Fruit fly (Drosophila melanogaster) whole organism, embryonic: ENCODE results near the gene ND-B18.

Experiments used
- BEAF-32 ChIP-seq: fragments of 200-800 bp; sonication (Bioruptor generic); optimal IDR thresholded peaks from 3 replicates; lab custom pipeline; 2017; ENCODE audit warnings: missing biosample characterization, missing genetic modification characterization, mild to moderate bottlenecking, moderate library complexity, missing genetic modification reagents
- CG11695 ChIP-seq: fragments of 200-800 bp; sonication (Bioruptor generic); IDR thresholded peaks from 3 replicates; pipeline ENCODE4 v1.3.6; 2022; ENCODE audit warnings: missing biosample characterization, missing genetic modification characterization
- CG15514 ChIP-seq: fragments of 200-800 bp; sonication (Bioruptor generic); optimal IDR thresholded peaks from 3 replicates; lab custom pipeline; 2017; ENCODE audit warnings: missing biosample characterization, missing genetic modification characterization, mild to moderate bottlenecking, moderate library complexity, missing genetic modification reagents
- CG15696 ChIP-seq: fragments of 200-800 bp; sonication (Bioruptor generic); optimal IDR thresholded peaks from 2 replicates; lab custom pipeline; 2019; ENCODE audit warnings: missing biosample characterization, mild to moderate bottlenecking, missing genetic modification characterization, moderate library complexity
- CG16863 ChIP-seq: fragments of 200-800 bp; sonication (Bioruptor generic); optimal IDR thresholded peaks from 3 replicates; lab custom pipeline; 2016; ENCODE audit warnings: missing biosample characterization, missing genetic modification characterization
- CG17612 ChIP-seq: fragments of 200-800 bp; sonication (Bioruptor generic); IDR thresholded peaks from 2 replicates; pipeline ENCODE4 v1.3.6; 2022; ENCODE audit warnings: missing biosample characterization, missing genetic modification characterization
- CG17912 ChIP-seq: fragments of 200-800 bp; sonication (Bioruptor generic); optimal IDR thresholded peaks from 2 replicates; lab custom pipeline; 2018; ENCODE audit warnings: missing biosample characterization, mild to moderate bottlenecking, missing genetic modification characterization
- CG3065 ChIP-seq: fragments of 200-800 bp; sonication (Bioruptor generic); optimal IDR thresholded peaks from 2 replicates; lab custom pipeline; 2016; ENCODE audit warnings: missing biosample characterization, missing genetic modification characterization
- CG32532 ChIP-seq: fragments of 200-800 bp; sonication (Bioruptor generic); IDR thresholded peaks from 2 replicates; pipeline ENCODE4 v1.3.6; 2022; ENCODE audit warnings: missing biosample characterization, missing genetic modification characterization
- CG3281 ChIP-seq: fragments of 200-800 bp; sonication (Bioruptor generic); optimal IDR thresholded peaks from 3 replicates; lab custom pipeline; 2017; ENCODE audit warnings: missing biosample characterization, mild to moderate bottlenecking, missing genetic modification characterization
- CG33213 ChIP-seq: fragments of 200-800 bp; sonication (Bioruptor generic); optimal IDR thresholded peaks from 3 replicates; lab custom pipeline; 2016; ENCODE audit warnings: missing biosample characterization, missing genetic modification characterization
- CG43689 ChIP-seq: fragments of 200-800 bp; sonication (Bioruptor generic); IDR thresholded peaks from 2 replicates; pipeline ENCODE4 v1.3.6; 2022; ENCODE audit warnings: missing biosample characterization, missing genetic modification characterization
- CG6272 ChIP-seq: fragments of 200-800 bp; sonication (Bioruptor generic); IDR thresholded peaks from 2 replicates; pipeline ENCODE4 v1.3.6; 2022; ENCODE audit warnings: missing biosample characterization, missing genetic modification characterization
- CG6654 ChIP-seq: fragments of 200-800 bp; sonication (Bioruptor generic); optimal IDR thresholded peaks from 2 replicates; lab custom pipeline; 2017; ENCODE audit warnings: missing biosample characterization, mild to moderate bottlenecking, missing genetic modification characterization
- CG7963 ChIP-seq: fragments of 200-800 bp; sonication (Bioruptor generic); IDR thresholded peaks from 3 replicates; pipeline ENCODE4 v1.3.6; 2022; ENCODE audit warnings: missing biosample characterization, missing genetic modification characterization; ENCODE audit not compliant: partially characterized antibody
- CG8290 ChIP-seq, 3 experiments: fragments of 200-800 bp; sonication (Bioruptor generic); optimal IDR thresholded peaks; 2 replicates each; lab custom pipeline; 2016 to 2019; ENCODE audit warnings: missing biosample characterization in 3 of 3, missing genetic modification characterization in 3 of 3, mild to moderate bottlenecking in 2 of 3, moderate library complexity in 1 of 3
- CG9727 ChIP-seq: fragments of 200-800 bp; sonication (Bioruptor generic); optimal IDR thresholded peaks from 3 replicates; lab custom pipeline; 2017; ENCODE audit warnings: missing biosample characterization, mild to moderate bottlenecking, missing genetic modification characterization
- CG9797 ChIP-seq: fragments of 200-800 bp; sonication (Bioruptor generic); optimal IDR thresholded peaks from 3 replicates; lab custom pipeline; 2018; ENCODE audit warnings: missing biosample characterization, mild to moderate bottlenecking, missing genetic modification characterization
- CG9932 ChIP-seq: fragments of 200-800 bp; sonication (Bioruptor generic); IDR thresholded peaks from 2 replicates; pipeline ENCODE4 v1.3.6; 2022; ENCODE audit warnings: missing biosample characterization, missing genetic modification characterization
- E2f2 ChIP-seq: fragments of 200-800 bp; sonication (Bioruptor generic); IDR thresholded peaks from 2 replicates; pipeline ENCODE4 v1.3.6; 2022; ENCODE audit warnings: missing biosample characterization, missing genetic modification characterization
- Hand ChIP-seq: fragments of 200-800 bp; sonication (Bioruptor generic); optimal IDR thresholded peaks from 2 replicates; lab custom pipeline; 2017; ENCODE audit warnings: mild to moderate bottlenecking, missing biosample characterization, missing genetic modification reagents, missing genetic modification characterization
- Lhr ChIP-seq: fragments of 200-800 bp; sonication (Bioruptor generic); optimal IDR thresholded peaks from 3 replicates; lab custom pipeline; 2017; ENCODE audit warnings: mild to moderate bottlenecking, missing biosample characterization, missing genetic modification reagents, missing genetic modification characterization
- MTF-1 ChIP-seq: fragments of 200-800 bp; sonication (Bioruptor generic); optimal IDR thresholded peaks from 2 replicates; lab custom pipeline; 2018; ENCODE audit warnings: missing biosample characterization, mild to moderate bottlenecking, missing genetic modification characterization, borderline replicate concordance
- Med ChIP-seq: fragments of 200-800 bp; sonication (Bioruptor generic); peaks from one replicate; lab custom pipeline; 2016; ENCODE audit warnings: missing biosample characterization, missing genetic modification characterization, mild to moderate bottlenecking, inconsistent platforms, moderate library complexity
- Nf-YC ChIP-seq: fragments of 200-800 bp; optimal IDR thresholded peaks from 3 replicates; lab custom pipeline; 2019; ENCODE audit warnings: missing biosample characterization, mild to moderate bottlenecking, missing genetic modification characterization, moderate library complexity
- Oli ChIP-seq: fragments of 200-800 bp; sonication (Bioruptor generic); optimal IDR thresholded peaks from 2 replicates; lab custom pipeline; 2018; ENCODE audit warnings: missing biosample characterization, mild to moderate bottlenecking, missing genetic modification characterization, moderate library complexity
- Optix ChIP-seq: fragments of 200-800 bp; sonication (Bioruptor generic); IDR thresholded peaks from 3 replicates; pipeline ENCODE4 v1.3.6; 2022; ENCODE audit warnings: missing biosample characterization, missing genetic modification characterization
- Ravus ChIP-seq: fragments of 200-800 bp; sonication (Bioruptor generic); IDR thresholded peaks from 2 replicates; pipeline ENCODE4 v1.3.6; 2022; ENCODE audit warnings: missing biosample characterization, missing genetic modification characterization
- Stat92E ChIP-seq, 3 experiments: fragments of >200 bp in 2 of 3; fragments of 200-800 bp in 1 of 3; sonication (Bioruptor generic) in 1 of 3; optimal IDR thresholded peaks; 2 replicates each; lab custom pipeline; 2017 to 2019; ENCODE audit warnings: missing biosample characterization in 3 of 3, missing genetic modification characterization in 3 of 3, mild to moderate bottlenecking in 1 of 3, moderate library complexity in 1 of 3
- caup ChIP-seq: fragments of 200-800 bp; sonication (Bioruptor generic); optimal IDR thresholded peaks from 3 replicates; lab custom pipeline; 2017; ENCODE audit warnings: missing biosample characterization, mild to moderate bottlenecking, missing genetic modification characterization, moderate library complexity; ENCODE audit not compliant: severe bottlenecking
- da ChIP-seq: fragments of 200-800 bp; sonication (Bioruptor generic); optimal IDR thresholded peaks from 2 replicates; lab custom pipeline; 2016; ENCODE audit warnings: missing biosample characterization, missing genetic modification characterization
- dmrt99B ChIP-seq: fragments of 200-800 bp; sonication (Bioruptor generic); optimal IDR thresholded peaks from 2 replicates; lab custom pipeline; 2018; ENCODE audit warnings: missing biosample characterization, mild to moderate bottlenecking, missing genetic modification characterization, moderate library complexity
- gro ChIP-seq: fragments of 200-800 bp; sonication (Bioruptor generic); optimal IDR thresholded peaks from 2 replicates; lab custom pipeline; 2016; ENCODE audit warnings: missing biosample characterization, missing genetic modification characterization
- hb ChIP-seq: fragments of 200-800 bp; sonication (Bioruptor generic); IDR thresholded peaks from 3 replicates; pipeline ENCODE4 v1.3.6; 2022; ENCODE audit warnings: missing biosample characterization, missing genetic modification characterization; ENCODE audit not compliant: partially characterized antibody
- hkb ChIP-seq, 2 experiments: fragments of 200-800 bp in 1 of 2; fragments of >200 bp in 1 of 2; sonication (Bioruptor generic) in 1 of 2; IDR thresholded peaks in 1 of 2; optimal IDR thresholded peaks in 1 of 2; 2 replicates each; pipeline versions ENCODE4 v1.3.6 to Lab custom; 2017 to 2022; ENCODE audit warnings: missing biosample characterization in 1 of 2, missing genetic modification characterization in 1 of 2
- inv ChIP-seq: fragments of 200-800 bp; sonication (Bioruptor generic); IDR thresholded peaks from 2 replicates; pipeline ENCODE4 v1.3.6; 2022; ENCODE audit warnings: missing biosample characterization, missing genetic modification characterization; ENCODE audit not compliant: partially characterized antibody
- jing ChIP-seq: fragments of 200-800 bp; sonication (Bioruptor generic); optimal IDR thresholded peaks from 2 replicates; lab custom pipeline; 2018; ENCODE audit warnings: missing biosample characterization, mild to moderate bottlenecking, missing genetic modification characterization
- kah ChIP-seq: fragments of 200-800 bp; sonication (Bioruptor generic); optimal IDR thresholded peaks from 2 replicates; lab custom pipeline; 2018; ENCODE audit warnings: missing biosample characterization, mild to moderate bottlenecking, missing genetic modification characterization
- lbe ChIP-seq: fragments of 200-800 bp; sonication (Bioruptor generic); optimal IDR thresholded peaks from 2 replicates; lab custom pipeline; 2016; ENCODE audit warnings: missing biosample characterization, mild to moderate bottlenecking, missing genetic modification characterization
- phol ChIP-seq: fragments of 200-800 bp; sonication (Bioruptor generic); optimal IDR thresholded peaks from 3 replicates; lab custom pipeline; 2018; ENCODE audit warnings: missing biosample characterization, mild to moderate bottlenecking, missing genetic modification characterization, moderate library complexity
- pita ChIP-seq: fragments of 200-800 bp; sonication (Bioruptor generic); optimal IDR thresholded peaks from 2 replicates; lab custom pipeline; 2017; ENCODE audit warnings: missing biosample characterization, mild to moderate bottlenecking, missing genetic modification characterization
- rib ChIP-seq: fragments of 200-800 bp; sonication (Bioruptor generic); IDR thresholded peaks from 2 replicates; pipeline ENCODE4 v1.3.6; 2022; ENCODE audit warnings: missing biosample characterization, missing genetic modification characterization
- row ChIP-seq: fragments of 200-800 bp; sonication (Bioruptor generic); IDR thresholded peaks from 3 replicates; pipeline ENCODE4 v1.3.6; 2022; ENCODE audit warnings: missing biosample characterization, missing genetic modification characterization
- sd ChIP-seq: fragments of 200-800 bp; sonication (Bioruptor generic); optimal IDR thresholded peaks from 3 replicates; lab custom pipeline; 2018; ENCODE audit warnings: missing biosample characterization, mild to moderate bottlenecking, missing genetic modification characterization, moderate library complexity
- slp2 ChIP-seq: fragments of 200-800 bp; sonication (Bioruptor generic); optimal IDR thresholded peaks from 2 replicates; lab custom pipeline; 2016; ENCODE audit warnings: missing biosample characterization, missing genetic modification characterization
- ssp ChIP-seq: fragments of 200-800 bp; sonication (Bioruptor generic); IDR thresholded peaks from 2 replicates; pipeline ENCODE4 v1.3.6; 2022; ENCODE audit warnings: missing biosample characterization, missing genetic modification characterization
- tll ChIP-seq, 2 experiments: fragments of 200-800 bp in 1 of 2; fragments of >200 bp in 1 of 2; sonication (Bioruptor generic) in 1 of 2; optimal IDR thresholded peaks; 2 replicates each; lab custom pipeline; 2017 to 2019; ENCODE audit warnings: missing biosample characterization in 2 of 2, missing genetic modification characterization in 2 of 2, mild to moderate bottlenecking in 1 of 2, moderate library complexity in 1 of 2
- toy ChIP-seq: fragments of 200-800 bp; sonication (Bioruptor generic); IDR thresholded peaks from 2 replicates; pipeline ENCODE4 v1.3.6; 2022; ENCODE audit warnings: missing biosample characterization, missing genetic modification characterization

Gene ND-B18

dm6 chrX:15080780-15081402, 17.4 kb downstream of the ND-B18 start, which contains the start of gene CG33177 (continued):
- TF ChIP-seq inv (no peak), da (peak; percentile 4), CG6654 (GFP tag; lab: Kevin White, UChicago) (no peak), CG15514 (GFP tag; lab: Kevin White, UChicago) (peak; percentile 32), CG32532 (GFP tag; lab: Robert Waterston, UW) (peak; percentile 21; the same call in 1 of the 2 replicates), MTF-1 (GFP tag; lab: Kevin White, UChicago) (no peak), toy (no peak), Med (peak; percentile 77), Lhr (GFP tag; lab: Kevin White, UChicago) (peak; percentile 22), ssp (GFP tag; lab: Robert Waterston, UW) (no peak), kah (no peak), pita (peak; percentile 3), CG17612 (GFP tag; lab: Robert Waterston, UW) (no peak), sd (tag; lab: Kevin White, UChicago) (peak; percentile 74), CG8290 (GFP tag; optimal IDR thresholded peaks at IDR 0.05; lab: Kevin White, UChicago) (peak; percentile 43), CG8290 (tag; optimal IDR thresholded peaks at IDR 0.05; lab: Kevin White, UChicago) (peak in 1 of 2 experiments; percentile 8), CG7963 (GFP tag; lab: Robert Waterston, UW) (no peak), Hand (GFP tag; lab: Kevin White, UChicago) (no peak), lbe (GFP tag; lab: Kevin White, UChicago) (no peak), row (GFP tag; lab: Robert Waterston, UW) (no peak), CG9797 (GFP tag; lab: Kevin White, UChicago) (no peak), tll (GFP tag; optimal IDR thresholded peaks at IDR 0.05; lab: Kevin White, UChicago) (no peak), CG16863 (GFP tag; lab: Kevin White, UChicago) (no peak), CG43689 (GFP tag; lab: Robert Waterston, UW) (no peak), CG6272 (no peak), CG17912 (GFP tag; lab: Kevin White, UChicago) (peak; percentile 56), CG9727 (no peak), BEAF-32 (GFP tag; lab: Kevin White, UChicago) (peak; percentile 1), jing (GFP tag; lab: Kevin White, UChicago) (no peak), hb (no peak), E2f2 (GFP tag; lab: Robert Waterston, UW) (0 out of 2 replicates have a peak, but pooled peaks have one; percentile 9), rib (GFP tag; lab: Robert Waterston, UW) (no peak), Oli (no peak), CG11695 (GFP tag; lab: Robert Waterston, UW) (no peak), phol (peak; percentile 55), CG9932 (GFP tag; lab: Robert Waterston, UW) (peak; percentile 22; the same call in 1 of the 2 replicates), Ravus (GFP tag; lab: Robert Waterston, UW) (no peak), slp2 (no peak), caup (no peak), CG3281 (no peak), Optix (GFP tag; lab: Robert Waterston, UW) (no peak), dmrt99B (tag; lab: Kevin White, UChicago) (no peak), gro (peak; percentile 10), hkb (optimal IDR thresholded peaks at IDR 0.05; lab: Kevin White, UChicago) (no peak), hkb (GFP tag; IDR thresholded peaks at IDR 0.05; lab: Robert Waterston, UW) (no peak), CG33213 (GFP tag; lab: Kevin White, UChicago) (no peak), CG15696 (tag; lab: Kevin White, UChicago) (peak; percentile 32), Stat92E (GFP tag; optimal IDR thresholded peaks at IDR 0.05; lab: Kevin White, UChicago) (no peak), CG3065 (GFP tag; lab: Kevin White, UChicago) (no peak), Nf-YC (tag; lab: Kevin White, UChicago) (peak; percentile 2)
